Worm (Caenorhabditis elegans): ENCODE data around the gene pix-1.

Gene pix-1

ce11 chrX:13781445-13782073 lies 54.5 kb downstream of the pix-1 start (continued):
- TF ChIP-seq ceh-82 (tag; optimal IDR thresholded peaks at IDR 0.05) (no peak), snpc-4 (tag; optimal IDR thresholded peaks at IDR 0.05) (no peak), mef-2 (tag; optimal IDR thresholded peaks at IDR 0.05) (no peak), lin-35 (GFP tag; optimal IDR thresholded peaks at IDR 0.05) (peak in 1 of 2 experiments; percentile 13), Y116A8C.19 (tag; optimal IDR thresholded peaks at IDR 0.05; ENCODE audit: borderline replicate concordance) (no peak), unc-130 (tag; optimal IDR thresholded peaks at IDR 0.05) (no peak)

- TF ChIP-seq efl-1 (optimal IDR thresholded peaks at IDR 0.05) (no peak), efl-1 (GFP tag; optimal IDR thresholded peaks at IDR 0.05 in 1 of 2) (peak in 1 of 2 experiments; percentile 89), elt-2 (tag; optimal IDR thresholded peaks at IDR 0.05) (peak; percentile 38), zag-1 (tag; optimal IDR thresholded peaks at IDR 0.05) (no peak), nhr-20 (tag; optimal IDR thresholded peaks at IDR 0.05) (peak; percentile 43), lin-35 (GFP tag; optimal IDR thresholded peaks at IDR 0.05) (peak in 1 of 2 experiments; percentile 23), tlp-1 (tag; optimal IDR thresholded peaks at IDR 0.05) (no peak), nhr-90 (tag; optimal IDR thresholded peaks at IDR 0.05; ENCODE audit: poor library complexity) (peak; percentile 50), lin-13 (GFP tag; optimal IDR thresholded peaks at IDR 0.05) (no peak), ceh-63 (GFP tag; optimal IDR thresholded peaks at IDR 0.05) (no peak), elt-3 (tag; optimal IDR thresholded peaks at IDR 0.05) (peak in 1 of 6 experiments; percentile 30), nhr-28 (tag; optimal IDR thresholded peaks at IDR 0.05) (no peak), nhr-71 (tag; optimal IDR thresholded peaks at IDR 0.05) (peak; percentile 15), rnt-1 (tag; optimal IDR thresholded peaks at IDR 0.05) (peak; percentile 37), nhr-19 (GFP tag; conservative IDR thresholded peaks at IDR 0.05) (peak; percentile 42)
Observed at ce11 chrX:13782074-13782462, 55.0 kb downstream of the pix-1 start.

Measured in whole organism, L1 larva.